Worm (Caenorhabditis elegans): ENCODE measurements around the gene best-17.

Gene best-17

ce11 chrIII:558832-559231 lies 50.6 kb downstream of the best-17 start (continued):
- TF ChIP-seq daf-16 (GFP tag; optimal IDR thresholded peaks at IDR 0.05): no peak
- TF ChIP-seq daf-16 (tag; optimal IDR thresholded peaks at IDR 0.05): peak; percentile 95
- TF ChIP-seq Y5F2A.4 (GFP tag; optimal IDR thresholded peaks at IDR 0.05): no peak
- no peak for TF ChIP-seq lir-3 (tag; optimal IDR thresholded peaks at IDR 0.05)
- TF ChIP-seq unc-130 (GFP tag; optimal IDR thresholded peaks at IDR 0.05): no peak
- no peak for TF ChIP-seq lin-13 (GFP tag; optimal IDR thresholded peaks at IDR 0.05)
- no peak for TF ChIP-seq lin-15B (tag; optimal IDR thresholded peaks at IDR 0.05)
- no peak for TF ChIP-seq zag-1 (tag; optimal IDR thresholded peaks at IDR 0.05)
- TF ChIP-seq mxl-2 (GFP tag; conservative IDR thresholded peaks at IDR 0.05): no peak
- no peak for TF ChIP-seq aly-2 (tag; optimal IDR thresholded peaks at IDR 0.05)
- no peak for TF ChIP-seq jun-1 (tag; optimal IDR thresholded peaks at IDR 0.05)
- TF ChIP-seq tra-1 (GFP tag; IDR thresholded peaks at IDR 0.05): no peak
- no peak for TF ChIP-seq lin-1 (GFP tag; IDR thresholded peaks at IDR 0.05)
- TF ChIP-seq ces-1 (GFP tag; optimal IDR thresholded peaks at IDR 0.05): no peak
- peak; percentile 7 for TF ChIP-seq pqm-1 (tag; optimal IDR thresholded peaks at IDR 0.05)
- TF ChIP-seq lin-39 (tag; optimal IDR thresholded peaks at IDR 0.05): no peak
- peak; percentile 44 for TF ChIP-seq mep-1 (tag; optimal IDR thresholded peaks at IDR 0.05)
- no peak for TF ChIP-seq dmd-9 (GFP tag; IDR thresholded peaks at IDR 0.05)
- no peak for TF ChIP-seq sdz-12 (GFP tag; optimal IDR thresholded peaks at IDR 0.05)
- no peak for TF ChIP-seq nhr-76 (tag; optimal IDR thresholded peaks at IDR 0.05)
- no peak for TF ChIP-seq nhr-10 (tag; optimal IDR thresholded peaks at IDR 0.05)
- no peak for TF ChIP-seq zip-2 (tag; optimal IDR thresholded peaks at IDR 0.05)
- TF ChIP-seq madf-5 (GFP tag; IDR thresholded peaks at IDR 0.05): no peak
- TF ChIP-seq daf-12 (tag; optimal IDR thresholded peaks at IDR 0.05): no peak
- TF ChIP-seq lsy-2 (tag; optimal IDR thresholded peaks at IDR 0.05): no peak
- TF ChIP-seq skn-1 (tag; optimal IDR thresholded peaks at IDR 0.05): no peak
- no peak for TF ChIP-seq set-16 (GFP tag; IDR thresholded peaks at IDR 0.05)
- TF ChIP-seq pha-4 (GFP tag; IDR thresholded peaks at IDR 0.05): no peak
- TF ChIP-seq pha-4 (tag; optimal IDR thresholded peaks at IDR 0.05): peak; percentile 60
- TF ChIP-seq F10B5.3 (tag; optimal IDR thresholded peaks at IDR 0.05): no peak
- no peak for TF ChIP-seq lim-7 (GFP tag; IDR thresholded peaks at IDR 0.05)
- TF ChIP-seq nhr-42 (GFP tag; IDR thresholded peaks at IDR 0.05): no peak
- no peak for TF ChIP-seq egl-27 (tag; optimal IDR thresholded peaks at IDR 0.05)
- TF ChIP-seq Y48G9A.11 (GFP tag; IDR thresholded peaks at IDR 0.05): no peak
- peak; percentile 64 for TF ChIP-seq nhr-48 (tag; optimal IDR thresholded peaks at IDR 0.05)
- TF ChIP-seq nhr-25 (tag; optimal IDR thresholded peaks at IDR 0.05; ENCODE audit: borderline replicate concordance, insufficient read depth): no peak
- TF ChIP-seq F44E2.7 (GFP tag; IDR thresholded peaks at IDR 0.05): no peak
- TF ChIP-seq aha-1 (tag): peak; percentile 52
- TF ChIP-seq nhr-77 (tag; optimal IDR thresholded peaks at IDR 0.05): peak; percentile 13
- no peak for TF ChIP-seq R02D3.7 (tag; optimal IDR thresholded peaks at IDR 0.05)
- no peak for TF ChIP-seq zfp-3 (GFP tag; conservative IDR thresholded peaks at IDR 0.05)
- peak; percentile 57 for TF ChIP-seq hlh-30 (tag; optimal IDR thresholded peaks at IDR 0.05; ENCODE audit: insufficient read depth)
- no peak for TF ChIP-seq D1046.2 (GFP tag; IDR thresholded peaks at IDR 0.05)
- TF ChIP-seq spr-3 (GFP tag; optimal IDR thresholded peaks at IDR 0.05): no peak
- no peak for TF ChIP-seq hif-1 (tag; optimal IDR thresholded peaks at IDR 0.05)
- TF ChIP-seq cey-2 (tag; optimal IDR thresholded peaks at IDR 0.05; ENCODE audit: borderline replicate concordance, insufficient read depth): no peak
- no peak for TF ChIP-seq nhr-111 (GFP tag; optimal IDR thresholded peaks at IDR 0.05)
- TF ChIP-seq snpc-1.2 (GFP tag; IDR thresholded peaks at IDR 0.05): no peak
- no peak for TF ChIP-seq ztf-7 (tag; optimal IDR thresholded peaks at IDR 0.05)
- no peak for TF ChIP-seq T20F7.1 (GFP tag; optimal IDR thresholded peaks at IDR 0.05)
- TF ChIP-seq nhr-102 (tag; optimal IDR thresholded peaks at IDR 0.05): no peak
- 0 out of 2 replicates have a peak, but pooled peaks have one; percentile 39 for TF ChIP-seq egl-43 (GFP tag; IDR thresholded peaks at IDR 0.05)
- TF ChIP-seq nhr-11 (tag; optimal IDR thresholded peaks at IDR 0.05): no peak
